Fruit fly (Drosophila melanogaster): ENCODE measurements around the gene CG34109.

DNA sequence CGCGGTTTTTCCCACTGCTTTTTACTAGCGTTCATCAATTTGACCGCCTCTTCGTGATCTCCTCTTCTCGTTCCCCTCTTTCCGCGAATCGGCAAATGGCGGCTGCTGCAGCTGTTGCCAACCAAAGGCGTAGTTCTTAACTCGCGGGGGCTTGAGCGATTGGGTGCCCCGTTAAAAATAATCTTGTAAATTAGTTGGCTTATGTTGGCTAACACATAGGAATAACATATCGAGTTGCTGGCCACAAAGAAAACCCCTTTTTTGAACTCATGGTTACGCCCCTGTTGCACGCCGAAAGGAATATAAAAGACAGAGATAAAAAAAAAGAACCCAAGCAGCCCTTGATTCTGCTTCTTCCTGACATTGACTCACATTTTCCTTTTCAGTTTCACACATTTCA lies 36.7 kb upstream of the CG34109 start:
- TF ChIP-seq EcR (GFP tag; optimal IDR thresholded peaks at IDR 0.05) = no peak
- TF ChIP-seq CG8478 (optimal IDR thresholded peaks at IDR 0.05) = no peak
- no peak for TF ChIP-seq pan (optimal IDR thresholded peaks at IDR 0.05)
- no peak for TF ChIP-seq usp (GFP tag; optimal IDR thresholded peaks at IDR 0.05)
- no peak for TF ChIP-seq psq (optimal IDR thresholded peaks at IDR 0.05)
- no peak for TF ChIP-seq Dll (optimal IDR thresholded peaks at IDR 0.05)
